Fruit fly (Drosophila melanogaster): ENCODE results near the gene CG3165.

The CG3165 gene

dm6 chr2L:2972439-2972936 is 4.4 kb upstream of the CG3165 start, which contains the start of the genes Rrp1 and gammaTub23C:
Gene Rrp1 (minus strand): TSS chr2L:2972508.
Gene gammaTub23C (plus strand): TSS chr2L:2972891.
- TF ChIP-seq noc (tag; optimal IDR thresholded peaks at IDR 0.05): peak; percentile 90

dm6 chr2L:2979091-2979490 is 2.2 kb downstream of the CG3165 start, which contains the start of gene CG9643:
Gene CG9643 (minus strand): TSS chr2L:2979288.
- no peak for TF ChIP-seq noc (tag; optimal IDR thresholded peaks at IDR 0.05)

- TF ChIP-seq noc (tag; optimal IDR thresholded peaks at IDR 0.05): no peak
Measured at dm6 chr2L:2986776-2987175, 9.9 kb downstream of the CG3165 start.

DNA sequence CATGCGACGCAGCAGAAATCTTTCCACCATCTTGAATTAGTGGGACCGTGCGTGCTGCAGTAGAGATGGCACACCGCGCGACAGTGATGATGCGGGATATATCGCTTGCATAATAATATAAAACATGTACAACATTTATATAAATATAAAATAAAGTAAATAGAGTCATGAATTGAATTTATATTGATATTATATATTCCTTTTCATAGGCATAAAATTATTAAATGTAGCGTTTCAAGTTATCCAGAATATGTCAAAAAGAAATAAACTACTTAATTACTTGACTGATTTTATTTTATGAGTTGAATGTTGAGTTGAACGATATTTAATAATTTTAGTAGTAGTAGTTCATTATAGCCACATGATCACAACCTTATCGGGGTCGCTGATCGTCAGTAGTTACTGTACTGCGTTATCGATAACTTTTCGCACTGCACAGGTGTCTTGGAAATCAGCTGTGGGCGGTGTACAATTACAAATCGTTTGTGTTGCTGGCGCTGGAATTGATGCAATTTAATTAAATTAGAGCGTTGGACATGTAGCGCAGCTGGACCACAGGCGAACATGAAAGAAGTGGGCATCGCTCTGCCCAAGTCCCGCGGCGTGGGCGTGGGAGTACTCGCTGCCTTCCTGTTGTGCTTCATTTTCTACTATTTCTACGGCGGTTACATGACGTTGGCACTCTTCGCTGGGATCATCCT is 10.9 kb downstream of the CG3165 start, which contains the start of the genes Chd1 and Bem46:
Gene Chd1 (minus strand): TSS at position 43 of the 701 bp plus-strand sequence.
Gene Bem46 (plus strand): TSS at position 436 of the 701 bp plus-strand sequence.
- no peak for TF ChIP-seq noc (tag; optimal IDR thresholded peaks at IDR 0.05)

dm6 chr2L:2992664-2993174 is 15.8 kb downstream of the CG3165 start, which contains the start of the genes okr and CG3558:
Gene okr (minus strand): TSS chr2L:2992759.
Gene CG3558 (plus strand): TSS chr2L:2992870.
- no peak for TF ChIP-seq noc (tag; optimal IDR thresholded peaks at IDR 0.05)

dm6 chr2L:2993236-2993635 is 16.3 kb downstream of the CG3165 start:
- TF ChIP-seq noc (tag; optimal IDR thresholded peaks at IDR 0.05): no peak

DNA sequence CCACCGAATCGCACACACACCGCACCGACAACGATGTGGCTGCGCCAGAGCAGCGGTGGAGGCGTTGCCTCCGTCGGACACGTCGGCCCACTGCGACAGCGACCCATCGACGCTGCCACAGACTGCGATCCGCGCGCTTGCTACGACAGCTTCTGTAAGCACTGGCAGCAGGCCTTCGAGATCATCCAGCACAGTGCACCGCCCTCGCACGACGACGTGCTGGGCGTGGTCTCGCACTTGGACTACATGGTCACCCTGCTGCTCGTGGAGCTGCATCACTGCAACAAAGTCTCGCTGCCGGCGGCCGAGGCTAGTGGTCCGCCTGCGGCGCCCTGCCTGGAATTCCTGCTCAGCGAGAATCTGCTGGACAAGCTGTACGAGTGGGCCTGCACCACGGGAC is 16.8 kb downstream of the CG3165 start:
- no peak for TF ChIP-seq noc (tag; optimal IDR thresholded peaks at IDR 0.05)

dm6 chr2L:2999113-2999512 is 22.2 kb downstream of the CG3165 start, which contains the start of gene Ccdc85:
Gene Ccdc85 (plus strand): TSS chr2L:2999286.
- no peak for TF ChIP-seq noc (tag; optimal IDR thresholded peaks at IDR 0.05)

DNA sequence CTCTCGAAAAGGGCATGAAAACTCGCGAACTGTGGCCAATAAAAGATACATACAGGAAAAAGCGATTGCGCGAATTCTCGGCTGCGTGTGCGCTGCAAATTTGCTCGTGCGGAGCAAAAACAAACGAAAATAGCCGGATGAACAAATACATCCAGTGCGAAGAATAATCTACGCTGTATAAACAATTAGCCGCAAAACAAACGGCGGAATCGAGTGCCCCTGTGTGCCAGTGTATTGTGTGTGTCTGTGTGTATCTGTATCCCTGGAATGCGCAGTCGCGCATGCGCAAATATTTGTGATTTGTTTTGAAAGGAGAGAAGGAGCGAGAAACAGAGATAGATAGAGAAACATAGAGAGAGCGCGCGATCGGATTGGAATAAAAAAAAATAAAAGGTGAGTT is 22.7 kb downstream of the CG3165 start:
- no peak for TF ChIP-seq noc (tag; optimal IDR thresholded peaks at IDR 0.05)

- no peak for TF ChIP-seq noc (tag; optimal IDR thresholded peaks at IDR 0.05)
Measured at dm6 chr2L:3000517-3000934, 23.6 kb downstream of the CG3165 start.

dm6 chr2L:3001953-3002352 is 25.0 kb downstream of the CG3165 start:
- no peak for TF ChIP-seq noc (tag; optimal IDR thresholded peaks at IDR 0.05)

dm6 chr2L:3003399-3003798 is 26.5 kb downstream of the CG3165 start:
- TF ChIP-seq noc (tag; optimal IDR thresholded peaks at IDR 0.05): no peak

DNA sequence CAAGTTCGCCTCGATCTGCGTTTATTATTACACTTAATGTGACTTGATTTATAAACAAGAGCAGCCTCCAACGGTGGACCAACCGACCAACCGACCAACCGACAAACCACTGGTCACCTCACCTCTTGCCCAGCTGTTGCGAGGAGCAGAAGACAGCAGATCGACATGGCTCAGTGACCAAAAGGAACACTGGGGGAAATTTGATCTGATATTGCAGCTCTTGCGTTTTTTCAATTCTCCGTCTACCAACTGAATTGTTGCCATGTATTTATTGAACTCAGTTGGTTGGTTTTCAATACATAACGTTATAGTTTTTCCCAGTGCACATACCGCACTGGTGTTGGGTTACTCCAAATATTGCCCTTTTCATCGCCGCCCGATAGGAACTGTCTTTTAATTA is 27.7 kb downstream of the CG3165 start:
- TF ChIP-seq noc (tag; optimal IDR thresholded peaks at IDR 0.05): no peak

dm6 chr2L:3005483-3005882 is 28.6 kb downstream of the CG3165 start:
- no peak for TF ChIP-seq noc (tag; optimal IDR thresholded peaks at IDR 0.05)

DNA sequence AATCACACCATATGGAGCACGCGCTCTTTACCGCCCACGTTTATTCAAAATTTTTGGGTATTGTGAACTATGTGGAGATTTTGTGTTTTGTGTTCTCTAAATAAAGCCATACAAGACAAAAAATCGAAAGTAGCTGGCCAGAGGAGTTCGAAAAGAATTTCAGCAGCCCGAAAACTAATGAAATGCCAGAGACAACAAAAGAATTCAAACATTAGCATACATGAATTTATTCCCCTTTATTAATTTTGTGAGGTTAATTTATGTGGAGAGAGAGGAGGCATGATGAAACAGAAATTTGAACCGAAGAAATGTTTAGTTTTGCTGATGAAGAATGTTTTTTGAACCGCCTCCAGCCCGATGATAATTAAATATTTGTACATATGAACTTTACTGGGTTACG is 29.3 kb downstream of the CG3165 start:
- no peak for TF ChIP-seq noc (tag; optimal IDR thresholded peaks at IDR 0.05)

DNA sequence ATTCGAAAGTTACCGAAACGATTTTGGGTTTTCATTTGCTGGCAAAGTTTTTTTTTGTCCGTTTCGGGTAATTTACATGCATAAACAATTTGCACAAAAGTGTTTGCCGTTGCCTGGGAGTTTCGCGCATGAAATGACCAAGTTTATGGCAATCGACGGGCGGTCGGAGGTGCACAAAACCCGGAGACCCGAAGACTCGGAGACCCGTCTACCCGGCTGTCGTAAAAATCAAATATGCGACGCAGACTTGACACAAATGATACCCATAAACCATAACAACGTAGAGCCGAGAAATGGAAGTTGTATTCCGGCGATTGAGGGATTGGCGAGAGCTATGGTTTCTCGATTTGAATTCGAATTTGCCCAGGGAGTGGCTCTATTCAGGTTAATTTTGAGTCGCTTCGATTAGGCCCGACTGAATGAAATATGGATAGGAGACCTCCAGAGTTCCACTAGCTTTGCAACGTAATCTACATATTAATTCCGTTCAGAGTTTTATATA is 30.1 kb downstream of the CG3165 start:
- TF ChIP-seq noc (tag; optimal IDR thresholded peaks at IDR 0.05): no peak

DNA sequence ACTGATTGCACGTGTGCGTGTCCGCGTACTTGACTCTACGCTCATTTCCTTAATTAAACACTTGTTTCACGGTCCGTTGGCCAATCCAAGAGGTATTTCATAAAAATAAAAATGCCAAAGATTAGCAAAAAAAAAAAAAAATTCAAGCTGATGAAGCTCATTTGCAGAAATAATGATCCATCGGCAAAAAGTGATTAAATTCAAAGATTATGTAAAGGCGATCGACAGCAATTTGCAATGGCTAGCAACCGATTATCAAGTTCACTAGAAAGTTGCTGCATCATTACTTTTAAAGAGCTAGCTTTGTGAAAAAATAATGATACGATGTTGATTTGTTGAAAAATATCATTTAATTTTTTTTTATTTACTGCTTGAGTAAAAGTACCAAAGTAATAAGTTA is 32.5 kb downstream of the CG3165 start:
- no peak for TF ChIP-seq noc (tag; optimal IDR thresholded peaks at IDR 0.05)
